Worm (Caenorhabditis elegans): Measurements from ENCODE around the gene arf-1.

DNA sequence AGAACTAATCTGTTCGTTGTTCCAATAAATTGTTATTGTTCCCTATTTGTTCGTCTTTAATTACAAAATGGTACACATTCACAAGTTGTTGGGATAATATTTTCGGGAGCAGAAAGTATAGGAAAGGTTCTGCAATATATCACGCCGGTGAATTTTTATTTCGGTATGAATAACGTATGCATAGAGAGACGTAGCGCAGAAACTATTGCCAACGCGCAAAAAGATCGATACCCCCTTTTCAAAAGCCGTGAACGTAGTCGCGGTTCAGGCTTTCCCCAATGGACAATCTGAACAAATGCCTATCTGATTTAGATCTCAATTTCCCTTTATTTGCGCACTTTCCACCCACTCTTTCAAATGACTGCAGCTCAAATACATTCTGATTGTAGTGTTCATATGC lies 34.5 kb upstream of the arf-1 start, which contains the start of gene pst-2:
- TF ChIP-seq him-1 (tag; optimal IDR thresholded peaks at IDR 0.05) (no peak), dao-5 (tag; optimal IDR thresholded peaks at IDR 0.05) (no peak), W03F9.2 (tag; optimal IDR thresholded peaks at IDR 0.05) (no peak)
